Fruit fly (Drosophila melanogaster): ENCODE results near the gene CG15458.

CG15458 gene

dm6 chrX:20391230-20391629 is 22.8 kb downstream of the CG15458 start (continued):
- peak; percentile 72 for TF ChIP-seq stwl (tag; optimal IDR thresholded peaks at IDR 0.05)
- peak; percentile 7 for TF ChIP-seq CG3995 (GFP tag; optimal IDR thresholded peaks at IDR 0.05)
- peak; percentile 75 for TF ChIP-seq pzg (GFP tag; optimal IDR thresholded peaks at IDR 0.05)
- TF ChIP-seq CG8478 (optimal IDR thresholded peaks at IDR 0.05) = no peak
- TF ChIP-seq NfI (GFP tag; optimal IDR thresholded peaks at IDR 0.05) = no peak
- TF ChIP-seq tio (GFP tag; optimal IDR thresholded peaks at IDR 0.05) = no peak
- TF ChIP-seq Ada2b (GFP tag; IDR thresholded peaks at IDR 0.05) = no peak
- no peak for TF ChIP-seq CG11695 (GFP tag; IDR thresholded peaks at IDR 0.05)
- TF ChIP-seq Dip3 (GFP tag; optimal IDR thresholded peaks at IDR 0.05) = no peak
- TF ChIP-seq Myb (GFP tag; optimal IDR thresholded peaks at IDR 0.05) = peak; percentile 52
- no peak for TF ChIP-seq CG14667 (GFP tag; IDR thresholded peaks at IDR 0.05)
- TF ChIP-seq Dll (GFP tag; IDR thresholded peaks at IDR 0.05; ENCODE audit: partially characterized antibody) = 0 out of 4 replicates have a peak, but pooled peaks have one; percentile 20
- no peak for TF ChIP-seq dysf (GFP tag; IDR thresholded peaks at IDR 0.05)
- TF ChIP-seq dmrt99B (tag; optimal IDR thresholded peaks at IDR 0.05) = no peak
- TF ChIP-seq exex (tag; optimal IDR thresholded peaks at IDR 0.05) = no peak
- no peak for TF ChIP-seq CG17361 (GFP tag; IDR thresholded peaks at IDR 0.05)
- no peak for TF ChIP-seq CG10147 (GFP tag; optimal IDR thresholded peaks at IDR 0.05)
- no peak for TF ChIP-seq HLH54F (GFP tag; optimal IDR thresholded peaks at IDR 0.05)
- no peak for TF ChIP-seq CkIIα-i1 (GFP tag; IDR thresholded peaks at IDR 0.05)
- TF ChIP-seq jing (GFP tag; optimal IDR thresholded peaks at IDR 0.05) = no peak
- no peak for TF ChIP-seq NFAT (GFP tag; IDR thresholded peaks at IDR 0.05)
- TF ChIP-seq CG6654 (GFP tag; optimal IDR thresholded peaks at IDR 0.05) = no peak
- no peak for TF ChIP-seq Pdp1 (GFP tag; optimal IDR thresholded peaks at IDR 0.05)
- TF ChIP-seq eyg (GFP tag; optimal IDR thresholded peaks at IDR 0.05) = no peak
- TF ChIP-seq emc (GFP tag; optimal IDR thresholded peaks at IDR 0.05) = no peak
- no peak for TF ChIP-seq Gug (GFP tag; IDR thresholded peaks at IDR 0.05)
- TF ChIP-seq bowl (GFP tag; IDR thresholded peaks at IDR 0.05) = no peak
- TF ChIP-seq ham (GFP tag; IDR thresholded peaks at IDR 0.05) = no peak
- TF ChIP-seq Lhr (GFP tag; optimal IDR thresholded peaks at IDR 0.05) = peak; percentile 17
- TF ChIP-seq MTF-1 (GFP tag; optimal IDR thresholded peaks at IDR 0.05; ENCODE audit: borderline replicate concordance) = no peak
- TF ChIP-seq CG9797 (GFP tag; optimal IDR thresholded peaks at IDR 0.05) = peak; percentile 80
- TF ChIP-seq MBD-R2 (GFP tag; IDR thresholded peaks at IDR 0.05) = peak; percentile 87
- TF ChIP-seq ERR (GFP tag; optimal IDR thresholded peaks at IDR 0.05) = no peak
- 0 out of 2 replicates have a peak, but pooled peaks have one; percentile 34 for TF ChIP-seq bbx (GFP tag; IDR thresholded peaks at IDR 0.05; ENCODE audit: partially characterized antibody)
- TF ChIP-seq az2 (GFP tag; optimal IDR thresholded peaks at IDR 0.05) = no peak
- TF ChIP-seq mam (GFP tag; optimal IDR thresholded peaks at IDR 0.05) = no peak
- TF ChIP-seq CG9817 (tag; optimal IDR thresholded peaks at IDR 0.05) = no peak
- TF ChIP-seq Chrac-16 (GFP tag; optimal IDR thresholded peaks at IDR 0.05) = no peak
- peak; percentile 94 for TF ChIP-seq dm (GFP tag; optimal IDR thresholded peaks at IDR 0.05)
- TF ChIP-seq CG1024 (GFP tag; IDR thresholded peaks at IDR 0.05) = no peak
- TF ChIP-seq CG3281 (GFP tag; optimal IDR thresholded peaks at IDR 0.05) = no peak
- TF ChIP-seq p53 (GFP tag; optimal IDR thresholded peaks at IDR 0.05) = no peak
- no peak for TF ChIP-seq ac (GFP tag; optimal IDR thresholded peaks at IDR 0.05)
- TF ChIP-seq Fer1 (GFP tag; optimal IDR thresholded peaks at IDR 0.05) = no peak
- no peak for TF ChIP-seq CG7963 (GFP tag; IDR thresholded peaks at IDR 0.05; ENCODE audit: partially characterized antibody)
- TF ChIP-seq unc-4 (GFP tag; IDR thresholded peaks at IDR 0.05; ENCODE audit: partially characterized antibody) = 0 out of 2 replicates have a peak, but pooled peaks have one; percentile 16
- TF ChIP-seq Hand (GFP tag; optimal IDR thresholded peaks at IDR 0.05) = no peak
- TF ChIP-seq E2f2 (GFP tag; IDR thresholded peaks at IDR 0.05) = peak; percentile 42
- TF ChIP-seq CG8765 (GFP tag; IDR thresholded peaks at IDR 0.05) = no peak
- no peak for TF ChIP-seq CG17568 (GFP tag; optimal IDR thresholded peaks at IDR 0.05)
- no peak for TF ChIP-seq gt (GFP tag; IDR thresholded peaks at IDR 0.05)
- no peak for TF ChIP-seq Lim3 (GFP tag; IDR thresholded peaks at IDR 0.05)

Measured in whole organism, embryonic.